Worm (Caenorhabditis elegans) whole organism, early embryonic: ENCODE measurements around the gene T02C1.2.

ENCODE experiments used
- B0310.2 ChIP-seq: sonication (generic microtip); optimal IDR thresholded peaks from 2 replicates; lab custom pipeline; 2016; ENCODE audit warnings: mild to moderate bottlenecking, missing genetic modification characterization, missing compliant biosample characterization
- F13C5.2 ChIP-seq: sonication (generic microtip); optimal IDR thresholded peaks from 2 replicates; lab custom pipeline; 2017; ENCODE audit warnings: mild to moderate bottlenecking, missing genetic modification characterization, inconsistent platforms, missing compliant biosample characterization
- aly-1 ChIP-seq: sonication (generic microtip); optimal IDR thresholded peaks from 2 replicates; lab custom pipeline; 2016; ENCODE audit warnings: missing genetic modification characterization, missing compliant biosample characterization
- ama-1 ChIP-seq: fragments of 150-350 bp; optimal IDR thresholded peaks from 2 replicates; lab custom pipeline; 2014
- ceh-13 ChIP-seq: fragments of 200-800 bp; sonication (Bioruptor generic); optimal IDR thresholded peaks from 2 replicates; lab custom pipeline; 2018; ENCODE audit warnings: mild to moderate bottlenecking, missing genetic modification characterization, missing compliant biosample characterization
- ceh-36 ChIP-seq: sonication (generic microtip); optimal IDR thresholded peaks from 2 replicates; lab custom pipeline; 2016; ENCODE audit warnings: missing genetic modification characterization, inconsistent platforms, missing compliant biosample characterization
- ets-7 ChIP-seq: sonication (generic microtip); optimal IDR thresholded peaks from 2 replicates; lab custom pipeline; 2016; ENCODE audit warnings: missing genotype, missing genetic modification characterization, missing compliant biosample characterization
- flt-1 ChIP-seq: fragments of 200-800 bp; sonication (Bioruptor generic); IDR thresholded peaks from 2 replicates; pipeline ENCODE4 v1.3.6; 2022; ENCODE audit warnings: missing genetic modification characterization, missing compliant biosample characterization
- hmbx-1 ChIP-seq: sonication (generic microtip); optimal IDR thresholded peaks from 2 replicates; lab custom pipeline; 2016; ENCODE audit warnings: mild to moderate bottlenecking, missing genetic modification characterization, missing compliant biosample characterization
- hmg-4 ChIP-seq: fragments of 200-800 bp; sonication (Bioruptor generic); optimal IDR thresholded peaks from 2 replicates; lab custom pipeline; 2018; ENCODE audit warnings: mild to moderate bottlenecking, missing genetic modification characterization, missing compliant biosample characterization
- hnd-1 ChIP-seq: sonication (generic microtip); optimal IDR thresholded peaks from 2 replicates; lab custom pipeline; 2016; ENCODE audit warnings: missing genetic modification characterization, missing compliant biosample characterization
- pes-1 ChIP-seq: fragments of 200-800 bp; sonication (Bioruptor generic); IDR thresholded peaks from 2 replicates; pipeline ENCODE4 v1.3.6; 2022; ENCODE audit warnings: missing genetic modification reagents, missing genetic modification characterization, missing compliant biosample characterization
- scrt-1 ChIP-seq: fragments of 200-800 bp; sonication (Bioruptor generic); IDR thresholded peaks from 2 replicates; pipeline ENCODE4 v1.3.6; 2022; ENCODE audit warnings: missing genetic modification characterization, missing compliant biosample characterization
- sea-1 ChIP-seq: fragments of 200-800 bp; sonication (Bioruptor generic); conservative IDR thresholded peaks from 2 replicates; pipeline ENCODE4 v1.3.6; 2022; ENCODE audit warnings: missing genetic modification characterization, missing compliant biosample characterization
- tbx-11 ChIP-seq: fragments of 200-800 bp; sonication (Bioruptor generic); IDR thresholded peaks from 2 replicates; pipeline ENCODE4 v1.3.6; 2022; ENCODE audit warnings: missing genetic modification characterization, missing compliant biosample characterization
- tbx-37 ChIP-seq: fragments of 200-800 bp; sonication (Bioruptor generic); conservative IDR thresholded peaks from 2 replicates; pipeline ENCODE4 v1.3.6; 2022; ENCODE audit warnings: missing genetic modification reagents, missing genetic modification characterization, missing compliant biosample characterization
- tra-4 ChIP-seq: sonication (generic microtip); optimal IDR thresholded peaks from 2 replicates; lab custom pipeline; 2017; ENCODE audit warnings: missing genetic modification characterization, missing compliant biosample characterization

The T02C1.2 gene

ce11 chrIII:9258510-9258909 is 7.7 kb downstream of the T02C1.2 start:
- TF ChIP-seq ceh-13 (GFP tag; lab: Kevin White, UChicago) (no peak), scrt-1 (GFP tag; lab: Robert Waterston, UW) (no peak), ets-7 (no peak), hnd-1 (tag; lab: Kevin White, UChicago) (no peak), ama-1 (no peak)

ce11 chrIII:9269012-9269471 is 18.2 kb downstream of the T02C1.2 start, which contains the start of gene clip-1:
Gene clip-1, minus strand, starts transcription at chrIII:9269062.
- no peak for TF ChIP-seq B0310.2 (tag; lab: Kevin White, UChicago)
- no peak for TF ChIP-seq pes-1 (GFP tag; lab: Robert Waterston, UW)
- no peak for TF ChIP-seq aly-1
- no peak for TF ChIP-seq hnd-1 (tag; lab: Kevin White, UChicago)
- no peak for TF ChIP-seq ceh-13 (GFP tag; lab: Kevin White, UChicago)
- no peak for TF ChIP-seq sea-1
- TF ChIP-seq hmg-4: no peak
- no peak for TF ChIP-seq tbx-37 (GFP tag; lab: Robert Waterston, UW)
- no peak for TF ChIP-seq F13C5.2 (tag; lab: Kevin White, UChicago)
- no peak for TF ChIP-seq ama-1
- TF ChIP-seq ceh-36 (tag; lab: Kevin White, UChicago): no peak

- TF ChIP-seq aly-1 (no peak), ama-1 (no peak), hmbx-1 (tag; lab: Kevin White, UChicago) (no peak), sea-1 (no peak), ets-7 (no peak), hmg-4 (no peak), ceh-13 (GFP tag; lab: Kevin White, UChicago) (no peak), F13C5.2 (tag; lab: Kevin White, UChicago) (no peak), B0310.2 (tag; lab: Kevin White, UChicago) (no peak), tbx-11 (GFP tag; lab: Robert Waterston, UW) (no peak)
These were observed 19.4 kb downstream of the T02C1.2 start for ce11 chrIII:9270183-9270582.

- no peak for TF ChIP-seq tra-4
- TF ChIP-seq sea-1: no peak
- TF ChIP-seq tbx-11 (GFP tag; lab: Robert Waterston, UW): no peak
- TF ChIP-seq ama-1: no peak
- no peak for TF ChIP-seq flt-1 (GFP tag; lab: Robert Waterston, UW)
- TF ChIP-seq hmg-4: no peak
- TF ChIP-seq B0310.2 (tag; lab: Kevin White, UChicago): no peak
- TF ChIP-seq tbx-37 (GFP tag; lab: Robert Waterston, UW): no peak
- no peak for TF ChIP-seq hmbx-1 (tag; lab: Kevin White, UChicago)
- no peak for TF ChIP-seq aly-1
- no peak for TF ChIP-seq F13C5.2 (tag; lab: Kevin White, UChicago)
- no peak for TF ChIP-seq ceh-13 (GFP tag; lab: Kevin White, UChicago)
- TF ChIP-seq scrt-1 (GFP tag; lab: Robert Waterston, UW): no peak
These were observed 20.6 kb downstream of the T02C1.2 start for ce11 chrIII:9271389-9271918.

- TF ChIP-seq aly-1 (no peak), ceh-13 (GFP tag; lab: Kevin White, UChicago) (no peak), hnd-1 (tag; lab: Kevin White, UChicago) (no peak), scrt-1 (GFP tag; lab: Robert Waterston, UW) (no peak), tbx-11 (GFP tag; lab: Robert Waterston, UW) (no peak), ama-1 (no peak), ceh-36 (tag; lab: Kevin White, UChicago) (no peak), flt-1 (GFP tag; lab: Robert Waterston, UW) (no peak), tbx-37 (GFP tag; lab: Robert Waterston, UW) (no peak), tra-4 (no peak), sea-1 (no peak)
These were observed 21.3 kb downstream of the T02C1.2 start for ce11 chrIII:9272107-9272506.

- TF ChIP-seq tra-4: no peak
- TF ChIP-seq ama-1: no peak
- no peak for TF ChIP-seq F13C5.2 (tag; lab: Kevin White, UChicago)
- TF ChIP-seq hmbx-1 (tag; lab: Kevin White, UChicago): no peak
- TF ChIP-seq scrt-1 (GFP tag; lab: Robert Waterston, UW): no peak
- no peak for TF ChIP-seq sea-1
- no peak for TF ChIP-seq flt-1 (GFP tag; lab: Robert Waterston, UW)
These were observed 27.0 kb downstream of the T02C1.2 start for ce11 chrIII:9277803-9278202.

ce11 chrIII:9281480-9281879 is 30.7 kb downstream of the T02C1.2 start, which contains the start of gene fozi-1:
Gene fozi-1, plus strand, starts transcription at chrIII:9281780.
- no peak for TF ChIP-seq tbx-11 (GFP tag; lab: Robert Waterston, UW)
- no peak for TF ChIP-seq sea-1
- no peak for TF ChIP-seq hnd-1 (tag; lab: Kevin White, UChicago)
- no peak for TF ChIP-seq flt-1 (GFP tag; lab: Robert Waterston, UW)
- no peak for TF ChIP-seq tbx-37 (GFP tag; lab: Robert Waterston, UW)
- no peak for TF ChIP-seq F13C5.2 (tag; lab: Kevin White, UChicago)
- TF ChIP-seq tra-4: no peak
- TF ChIP-seq ceh-13 (GFP tag; lab: Kevin White, UChicago): no peak
- no peak for TF ChIP-seq aly-1
- TF ChIP-seq ceh-36 (tag; lab: Kevin White, UChicago): no peak
- no peak for TF ChIP-seq pes-1 (GFP tag; lab: Robert Waterston, UW)
- TF ChIP-seq scrt-1 (GFP tag; lab: Robert Waterston, UW): no peak
- TF ChIP-seq hmg-4: no peak
- no peak for TF ChIP-seq hmbx-1 (tag; lab: Kevin White, UChicago)
- no peak for TF ChIP-seq B0310.2 (tag; lab: Kevin White, UChicago)
- no peak for TF ChIP-seq ets-7

ce11 chrIII:9288540-9288939 is 37.7 kb downstream of the T02C1.2 start:
- TF ChIP-seq B0310.2 (tag; lab: Kevin White, UChicago) (no peak), tbx-37 (GFP tag; lab: Robert Waterston, UW) (no peak), aly-1 (no peak), tra-4 (no peak), flt-1 (GFP tag; lab: Robert Waterston, UW) (no peak), hmg-4 (no peak), ets-7 (no peak), pes-1 (GFP tag; lab: Robert Waterston, UW) (no peak), tbx-11 (GFP tag; lab: Robert Waterston, UW) (no peak), hnd-1 (tag; lab: Kevin White, UChicago) (no peak), ceh-13 (GFP tag; lab: Kevin White, UChicago) (no peak), ceh-36 (tag; lab: Kevin White, UChicago) (no peak), sea-1 (no peak), F13C5.2 (tag; lab: Kevin White, UChicago) (no peak), hmbx-1 (tag; lab: Kevin White, UChicago) (no peak), ama-1 (no peak), scrt-1 (GFP tag; lab: Robert Waterston, UW) (no peak)
